Fruit fly (Drosophila melanogaster): ENCODE results near the gene jp.
A peak's percentile ranks its signal among the peaks of the same experiment; 100 is the strongest.

jp gene

DNA sequence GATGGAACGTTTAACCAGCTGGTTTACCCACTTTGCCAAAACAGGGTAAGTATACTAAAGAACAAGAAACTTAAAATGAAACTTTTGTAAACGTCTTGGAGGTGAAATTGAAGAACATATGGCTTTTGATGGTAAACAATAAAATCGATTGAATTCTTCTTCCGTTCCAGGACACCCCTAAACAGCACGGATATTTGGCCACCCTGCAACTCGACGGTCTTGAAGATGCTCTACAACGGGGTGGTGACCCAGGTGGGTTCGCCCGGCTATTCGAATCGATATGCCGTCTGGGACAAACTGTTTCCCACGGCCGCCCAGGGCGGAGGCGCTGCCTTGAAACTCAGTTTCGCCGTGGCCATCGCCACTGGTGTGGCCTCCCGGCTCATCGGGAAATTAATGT is 24.6 kb upstream of the jp start:
- TF ChIP-seq CG7045 (GFP tag; optimal IDR thresholded peaks at IDR 0.05), result no peak
- TF ChIP-seq pad (GFP tag; optimal IDR thresholded peaks at IDR 0.05), result no peak
- TF ChIP-seq cnc (optimal IDR thresholded peaks at IDR 0.05), result no peak
- no peak for TF ChIP-seq CG7101 (tag; optimal IDR thresholded peaks at IDR 0.05)
- TF ChIP-seq Crg-1 (GFP tag; optimal IDR thresholded peaks at IDR 0.05), result no peak
- TF ChIP-seq CG33017 (tag; optimal IDR thresholded peaks at IDR 0.05), result no peak
- TF ChIP-seq CG11617 (GFP tag; optimal IDR thresholded peaks at IDR 0.05), result no peak
- TF ChIP-seq CG12768 (GFP tag; optimal IDR thresholded peaks at IDR 0.05), result no peak

DNA sequence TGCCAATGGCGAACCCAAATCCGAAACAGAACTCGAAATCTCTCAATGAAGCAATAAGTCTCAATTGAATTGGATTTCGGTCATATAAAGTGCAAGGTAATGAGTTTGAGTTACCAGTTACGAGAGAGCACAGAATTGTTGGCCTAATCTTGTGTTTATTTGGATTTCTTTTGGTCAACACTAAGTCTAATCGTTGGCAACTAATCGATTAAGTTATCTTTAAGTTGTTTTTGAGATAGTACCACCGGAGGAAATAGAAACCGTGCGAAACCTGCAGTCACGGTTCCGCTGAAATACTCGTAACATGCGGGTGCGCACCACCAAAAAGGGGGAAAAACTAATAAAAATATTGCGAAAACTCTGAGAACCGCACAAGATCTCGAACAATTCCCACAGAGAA is 22.6 kb upstream of the jp start, which contains the start of gene CG3841:
Gene CG3841, plus strand, starts transcription at position 301 of the 400 bp plus-strand sequence.
- TF ChIP-seq CG7045 (GFP tag; optimal IDR thresholded peaks at IDR 0.05), result no peak
- TF ChIP-seq Crg-1 (GFP tag; optimal IDR thresholded peaks at IDR 0.05), result no peak
- TF ChIP-seq kay (GFP tag; ENCODE audit: borderline replicate concordance), result no peak
- TF ChIP-seq Hr96 (GFP tag; optimal IDR thresholded peaks at IDR 0.05), result no peak
- TF ChIP-seq CG11617 (GFP tag; optimal IDR thresholded peaks at IDR 0.05), result no peak
- no peak for TF ChIP-seq CG33017 (tag; optimal IDR thresholded peaks at IDR 0.05)
- TF ChIP-seq bab1 (GFP tag; optimal IDR thresholded peaks at IDR 0.05), result no peak
- no peak for TF ChIP-seq CG7101 (tag; optimal IDR thresholded peaks at IDR 0.05)
- TF ChIP-seq cnc (optimal IDR thresholded peaks at IDR 0.05), result no peak
- TF ChIP-seq tj (GFP tag; optimal IDR thresholded peaks at IDR 0.05), result no peak
- TF ChIP-seq toe (GFP tag; optimal IDR thresholded peaks at IDR 0.05), result no peak
- TF ChIP-seq CG1620 (GFP tag; optimal IDR thresholded peaks at IDR 0.05), result no peak
- TF ChIP-seq Clk (GFP tag; optimal IDR thresholded peaks at IDR 0.05), result no peak
- TF ChIP-seq pad (GFP tag; optimal IDR thresholded peaks at IDR 0.05), result no peak
- TF ChIP-seq CG5204 (GFP tag; optimal IDR thresholded peaks at IDR 0.05), result no peak
- no peak for TF ChIP-seq CG14711 (tag; optimal IDR thresholded peaks at IDR 0.05)
- no peak for TF ChIP-seq Mnt (GFP tag; optimal IDR thresholded peaks at IDR 0.05)
- TF ChIP-seq CG12768 (GFP tag; optimal IDR thresholded peaks at IDR 0.05), result no peak

DNA sequence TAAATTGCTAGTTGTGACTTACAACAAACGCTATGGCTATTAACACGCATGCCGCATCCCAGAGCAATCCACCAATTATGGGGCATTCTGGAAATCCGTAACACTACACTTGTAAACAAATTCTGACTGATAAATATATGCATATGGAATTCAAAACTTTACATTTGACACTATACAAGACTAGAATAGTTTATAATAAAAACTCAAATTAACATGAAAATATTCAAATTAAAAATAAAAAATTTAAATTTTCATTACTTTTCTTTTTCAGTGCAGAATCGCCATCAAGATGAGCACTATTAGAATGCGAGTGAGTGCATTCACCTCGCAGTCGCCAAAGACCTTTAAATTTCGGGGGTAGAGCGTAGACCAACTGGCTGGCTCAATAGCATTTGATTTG is 19.4 kb upstream of the jp start:
- TF ChIP-seq Mnt (GFP tag; optimal IDR thresholded peaks at IDR 0.05) (no peak), CG7045 (GFP tag; optimal IDR thresholded peaks at IDR 0.05) (no peak), Clk (GFP tag; optimal IDR thresholded peaks at IDR 0.05) (no peak), CG33017 (tag; optimal IDR thresholded peaks at IDR 0.05) (no peak), cnc (optimal IDR thresholded peaks at IDR 0.05) (no peak), CG11617 (GFP tag; optimal IDR thresholded peaks at IDR 0.05) (no peak), CG5204 (GFP tag; optimal IDR thresholded peaks at IDR 0.05) (no peak), tj (GFP tag; optimal IDR thresholded peaks at IDR 0.05) (no peak), Crg-1 (GFP tag; optimal IDR thresholded peaks at IDR 0.05) (no peak), Hr96 (GFP tag; optimal IDR thresholded peaks at IDR 0.05) (no peak), toe (GFP tag; optimal IDR thresholded peaks at IDR 0.05) (no peak), CG12768 (GFP tag; optimal IDR thresholded peaks at IDR 0.05) (no peak)

DNA sequence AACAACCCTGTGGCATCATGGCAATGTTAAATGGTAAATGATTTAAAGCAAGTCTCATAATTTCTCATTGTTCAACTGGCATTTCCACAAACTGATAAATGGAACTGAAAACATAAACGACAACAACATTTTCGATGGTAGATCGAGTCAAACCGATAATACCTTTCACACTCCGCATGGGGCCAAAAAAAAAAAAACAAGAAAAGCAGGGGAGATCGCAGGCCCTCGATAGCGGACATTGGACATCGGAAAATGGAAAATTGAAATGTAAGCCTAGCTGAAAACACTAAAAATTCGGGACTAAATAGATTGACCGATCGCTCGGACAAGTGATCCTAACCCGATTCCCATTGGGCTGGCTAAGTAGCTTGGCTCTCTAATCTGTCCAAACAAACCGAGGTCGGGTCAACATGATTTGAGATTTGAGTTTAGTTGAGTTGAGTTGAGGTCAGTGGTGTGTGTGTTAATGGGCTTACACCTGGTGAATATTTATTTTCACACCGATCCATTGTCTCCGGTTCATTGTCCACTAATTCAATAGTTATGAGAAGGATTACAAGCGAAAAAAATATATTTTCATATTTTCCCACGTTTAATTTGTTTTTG is 17.7 kb upstream of the jp start:
- TF ChIP-seq Crg-1 (GFP tag; optimal IDR thresholded peaks at IDR 0.05) (no peak), kay (GFP tag; ENCODE audit: borderline replicate concordance) (no peak), pad (GFP tag; optimal IDR thresholded peaks at IDR 0.05) (no peak), CG11617 (GFP tag; optimal IDR thresholded peaks at IDR 0.05) (no peak), toe (GFP tag; optimal IDR thresholded peaks at IDR 0.05) (no peak), CG5204 (GFP tag; optimal IDR thresholded peaks at IDR 0.05) (no peak), Hr96 (GFP tag; optimal IDR thresholded peaks at IDR 0.05) (no peak), Clk (GFP tag; optimal IDR thresholded peaks at IDR 0.05) (no peak), cnc (optimal IDR thresholded peaks at IDR 0.05) (no peak)

DNA sequence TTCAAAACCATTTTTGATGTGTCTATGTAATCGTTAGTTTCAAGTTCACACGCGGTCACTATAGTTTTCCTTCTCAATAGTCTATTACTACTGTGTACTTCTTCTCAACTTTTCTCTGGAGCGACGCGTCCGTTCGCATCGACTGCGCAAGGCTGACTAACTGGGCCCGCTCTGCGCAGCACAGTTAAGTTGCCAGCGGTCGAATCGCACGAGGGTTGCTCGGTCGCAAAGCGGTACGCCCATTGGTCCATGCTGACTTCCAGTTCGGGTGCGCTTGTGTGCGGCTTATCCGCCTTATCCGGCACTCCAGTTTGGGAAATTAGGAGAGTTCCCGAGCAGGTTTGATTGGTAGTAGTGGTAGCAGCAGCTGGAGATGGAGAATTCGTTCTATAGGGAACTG is 15.0 kb upstream of the jp start, which contains the start of gene gcm:
Gene gcm, minus strand, starts transcription at position 164 of the 400 bp plus-strand sequence.
- no peak for TF ChIP-seq Clk (GFP tag; optimal IDR thresholded peaks at IDR 0.05)
- no peak for TF ChIP-seq Hr96 (GFP tag; optimal IDR thresholded peaks at IDR 0.05)
- TF ChIP-seq kay (GFP tag; ENCODE audit: borderline replicate concordance), result no peak
- no peak for TF ChIP-seq CG5204 (GFP tag; optimal IDR thresholded peaks at IDR 0.05)
- TF ChIP-seq CG1620 (GFP tag; optimal IDR thresholded peaks at IDR 0.05), result no peak
- TF ChIP-seq CG7101 (tag; optimal IDR thresholded peaks at IDR 0.05), result no peak
- no peak for TF ChIP-seq CG33017 (tag; optimal IDR thresholded peaks at IDR 0.05)
- TF ChIP-seq tj (GFP tag; optimal IDR thresholded peaks at IDR 0.05), result no peak
- no peak for TF ChIP-seq toe (GFP tag; optimal IDR thresholded peaks at IDR 0.05)

DNA sequence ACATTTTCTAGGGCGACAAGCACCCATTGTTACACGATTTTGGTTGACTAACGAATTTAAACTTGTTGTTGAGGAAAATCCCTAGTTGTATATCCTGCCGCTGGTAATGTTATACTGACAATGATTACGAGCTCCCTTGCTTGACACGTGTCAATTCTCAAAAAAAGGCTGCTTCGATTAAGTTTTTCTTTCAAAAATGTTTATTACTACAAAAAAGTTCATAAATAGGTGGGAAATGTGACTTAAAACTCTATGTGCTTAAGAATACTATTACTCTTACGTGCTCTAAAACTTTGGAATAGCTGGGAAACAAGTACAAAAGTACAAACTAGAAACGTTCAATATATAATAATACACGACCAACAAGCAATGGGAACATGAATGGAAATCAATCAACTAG is 13.0 kb upstream of the jp start, which contains the start of gene CG31709:
Gene CG31709, minus strand, starts transcription at position 101 of the 400 bp plus-strand sequence.
- no peak for TF ChIP-seq cic (GFP tag; optimal IDR thresholded peaks at IDR 0.05)
- no peak for TF ChIP-seq bab1 (GFP tag; optimal IDR thresholded peaks at IDR 0.05)
- no peak for TF ChIP-seq CG7045 (GFP tag; optimal IDR thresholded peaks at IDR 0.05)

DNA sequence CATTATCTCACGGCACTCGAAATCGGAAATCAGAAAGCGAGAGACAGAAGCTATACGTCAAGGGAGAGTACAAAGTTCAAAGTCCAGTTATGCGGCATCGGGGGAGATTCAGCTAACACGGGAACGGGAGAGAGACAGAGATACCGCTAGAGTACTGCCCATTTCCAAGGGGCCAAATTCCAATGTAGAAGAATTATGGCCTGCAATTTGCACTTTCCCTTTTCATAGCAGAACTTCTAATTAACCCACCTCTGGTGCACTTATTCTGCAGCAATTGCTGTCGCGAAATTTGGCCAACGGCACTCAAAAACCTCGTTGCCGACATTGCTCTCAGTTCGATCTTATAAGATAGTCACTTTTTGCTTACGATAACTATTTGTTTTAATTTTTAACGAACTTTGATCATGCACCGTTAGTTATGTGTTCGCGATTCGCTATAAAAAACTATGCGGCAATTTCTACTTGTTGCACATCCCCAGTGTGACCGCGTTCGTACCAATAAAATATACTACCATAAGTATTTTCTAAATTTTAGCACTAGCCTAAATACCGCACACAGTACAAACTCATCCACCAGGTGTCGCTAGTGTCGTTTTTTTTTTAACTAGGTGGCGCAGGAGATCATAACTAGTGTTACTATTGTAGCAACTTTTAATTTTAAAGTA is 9.9 kb upstream of the jp start, which contains the start of gene Mtpalpha:
Gene Mtpalpha, minus strand, starts transcription at position 501 of the 665 bp plus-strand sequence.
- no peak for TF ChIP-seq cnc (optimal IDR thresholded peaks at IDR 0.05)
- TF ChIP-seq CG14711 (tag; optimal IDR thresholded peaks at IDR 0.05), result no peak
- peak; percentile 48 for TF ChIP-seq ovo (GFP tag; optimal IDR thresholded peaks at IDR 0.05)
- TF ChIP-seq cic (GFP tag; optimal IDR thresholded peaks at IDR 0.05), result peak; percentile 36
- TF ChIP-seq Mnt (GFP tag; optimal IDR thresholded peaks at IDR 0.05), result peak; percentile 28
- peak; percentile 77 for TF ChIP-seq tj (GFP tag; optimal IDR thresholded peaks at IDR 0.05)
- TF ChIP-seq CG1620 (GFP tag; optimal IDR thresholded peaks at IDR 0.05), result peak; percentile 35
- TF ChIP-seq kay (GFP tag; ENCODE audit: borderline replicate concordance), result peak; percentile 79
- TF ChIP-seq CG11617 (GFP tag; optimal IDR thresholded peaks at IDR 0.05), result peak; percentile 84
- peak; percentile 85 for TF ChIP-seq bab1 (GFP tag; optimal IDR thresholded peaks at IDR 0.05)
- TF ChIP-seq CG7101 (tag; optimal IDR thresholded peaks at IDR 0.05), result peak; percentile 7
- peak; percentile 72 for TF ChIP-seq CG5204 (GFP tag; optimal IDR thresholded peaks at IDR 0.05)
- TF ChIP-seq pad (GFP tag; optimal IDR thresholded peaks at IDR 0.05), result peak; percentile 15
- peak; percentile 37 for TF ChIP-seq CG33017 (tag; optimal IDR thresholded peaks at IDR 0.05)
- peak; percentile 85 for TF ChIP-seq toe (GFP tag; optimal IDR thresholded peaks at IDR 0.05)
- TF ChIP-seq CG12768 (GFP tag; optimal IDR thresholded peaks at IDR 0.05), result peak; percentile 98
- TF ChIP-seq Hr96 (GFP tag; optimal IDR thresholded peaks at IDR 0.05), result peak; percentile 87
- peak; percentile 57 for TF ChIP-seq Clk (GFP tag; optimal IDR thresholded peaks at IDR 0.05)
- TF ChIP-seq Crg-1 (GFP tag; optimal IDR thresholded peaks at IDR 0.05), result peak; percentile 57
- peak; percentile 75 for TF ChIP-seq CG7045 (GFP tag; optimal IDR thresholded peaks at IDR 0.05)
